Worm (Caenorhabditis elegans) whole organism, L4 larva: ENCODE measurements around the gene K09E9.1.

ENCODE experiments used
- F26F4.8 ChIP-seq: fragments of 200-800 bp; sonication (Bioruptor generic); conservative IDR thresholded peaks from 2 replicates; pipeline ENCODE4 v1.3.6; 2022; ENCODE audit warnings: missing genetic modification characterization, missing compliant biosample characterization
- T26A8.4 ChIP-seq: fragments of 200-800 bp; sonication (Bioruptor generic); IDR thresholded peaks from 2 replicates; pipeline ENCODE4 v1.3.6; 2022; ENCODE audit warnings: missing genetic modification characterization, missing compliant biosample characterization
- Y105C5A.15 ChIP-seq: fragments of 200-800 bp; sonication (Bioruptor generic); IDR thresholded peaks from 2 replicates; pipeline ENCODE4 v1.3.6; 2022; ENCODE audit warnings: missing genetic modification characterization, missing compliant biosample characterization
- ZK337.2 ChIP-seq: fragments of 200-800 bp; sonication (Bioruptor generic); IDR thresholded peaks from 2 replicates; pipeline ENCODE4 v1.3.6; 2022; ENCODE audit warnings: missing genetic modification reagents, missing genetic modification characterization, missing compliant biosample characterization
- aha-1 ChIP-seq: fragments of 150-350 bp; peaks from one replicate; lab custom pipeline; 2014; ENCODE audit warnings: missing biosample characterization, missing genetic modification characterization
- ama-1 ChIP-seq: fragments of 150-350 bp; optimal IDR thresholded peaks from 2 replicates; lab custom pipeline; 2014; ENCODE audit warnings: inconsistent platforms, mixed read lengths
- arid-1 ChIP-seq: fragments of 200-800 bp; sonication (Bioruptor generic); conservative IDR thresholded peaks from 2 replicates; pipeline ENCODE4 v1.3.6; 2022; ENCODE audit warnings: missing genetic modification reagents, missing genetic modification characterization, missing compliant biosample characterization
- ceh-28 ChIP-seq: fragments of 150-350 bp; optimal IDR thresholded peaks from 2 replicates; lab custom pipeline; 2014; ENCODE audit warnings: missing biosample characterization, missing genetic modification reagents, missing genetic modification characterization
- ceh-62 ChIP-seq: sonication (generic microtip); optimal IDR thresholded peaks from 2 replicates; lab custom pipeline; 2017; ENCODE audit warnings: missing biosample characterization, missing genetic modification characterization
- ceh-82 ChIP-seq: sonication (generic microtip); optimal IDR thresholded peaks from 2 replicates; lab custom pipeline; 2017; ENCODE audit warnings: missing biosample characterization, missing genetic modification characterization
- daf-8 ChIP-seq: fragments of 200-800 bp; sonication (Bioruptor generic); IDR thresholded peaks from 2 replicates; pipeline ENCODE4 v1.3.6; 2022; ENCODE audit warnings: missing genetic modification characterization, missing compliant biosample characterization
- dpl-1 ChIP-seq: fragments of 150-350 bp; optimal IDR thresholded peaks from 2 replicates; lab custom pipeline; 2014; ENCODE audit warnings: missing biosample characterization, missing genetic modification reagents, missing genetic modification characterization
- dve-1 ChIP-seq: sonication (generic microtip); optimal IDR thresholded peaks from 2 replicates; lab custom pipeline; 2017; ENCODE audit warnings: antibody characterized with exemption, mild to moderate bottlenecking, missing genetic modification characterization, missing compliant biosample characterization; ENCODE audit not compliant: insufficient read depth
- egl-27 ChIP-seq: sonication (generic microtip); optimal IDR thresholded peaks from 3 replicates; lab custom pipeline; 2017; ENCODE audit warnings: missing biosample characterization, missing genetic modification reagents, missing genetic modification characterization
- egl-43 ChIP-seq: fragments of 200-800 bp; sonication (Bioruptor generic); IDR thresholded peaks from 2 replicates; pipeline ENCODE4 v1.3.6; 2022; ENCODE audit warnings: missing genetic modification reagents, missing genetic modification characterization, missing compliant biosample characterization
- fkh-10 ChIP-seq: fragments of 150-350 bp; optimal IDR thresholded peaks from 2 replicates; lab custom pipeline; 2014; ENCODE audit warnings: missing biosample characterization, missing genetic modification reagents, missing genetic modification characterization
- fos-1 ChIP-seq: fragments of 150-350 bp; optimal IDR thresholded peaks from 2 replicates; lab custom pipeline; 2014; ENCODE audit warnings: missing biosample characterization, missing genetic modification characterization
- gei-8 ChIP-seq: fragments of 200-800 bp; sonication (Bioruptor generic); optimal IDR thresholded peaks from 2 replicates; lab custom pipeline; 2018; ENCODE audit warnings: mild to moderate bottlenecking, missing genetic modification characterization, missing compliant biosample characterization
- hlh-30 ChIP-seq: sonication (generic microtip); optimal IDR thresholded peaks from 2 replicates; lab custom pipeline; 2017; ENCODE audit warnings: antibody characterized with exemption, mild to moderate bottlenecking, missing genetic modification characterization, missing compliant biosample characterization; ENCODE audit not compliant: insufficient read depth
- lin-1 ChIP-seq: fragments of 200-800 bp; sonication (Bioruptor generic); IDR thresholded peaks from 2 replicates; pipeline ENCODE4 v1.3.6; 2022; ENCODE audit warnings: missing genetic modification reagents, missing genetic modification characterization, missing compliant biosample characterization
- lin-38 ChIP-seq: fragments of 200-800 bp; sonication (Bioruptor generic); IDR thresholded peaks from 2 replicates; pipeline ENCODE4 v1.3.6; 2022; ENCODE audit warnings: missing genetic modification reagents, missing genetic modification characterization, missing compliant biosample characterization
- mdt-29 ChIP-seq: fragments of 200-800 bp; sonication (Bioruptor generic); IDR thresholded peaks from 2 replicates; pipeline ENCODE4 v1.3.6; 2022; ENCODE audit warnings: missing genetic modification reagents, missing genetic modification characterization, missing compliant biosample characterization
- mep-1 ChIP-seq: fragments of 150-350 bp; sonication (generic microtip); optimal IDR thresholded peaks from 3 replicates; lab custom pipeline; 2014; ENCODE audit warnings: missing biosample characterization, missing genetic modification characterization
- mxl-2 ChIP-seq: fragments of 200-800 bp; sonication (Bioruptor generic); conservative IDR thresholded peaks from 2 replicates; pipeline ENCODE4 v1.3.6; 2022; ENCODE audit warnings: missing genetic modification reagents, missing genetic modification characterization, missing compliant biosample characterization
- nhr-10 ChIP-seq: fragments of 150-350 bp; optimal IDR thresholded peaks from 2 replicates; lab custom pipeline; 2014; ENCODE audit warnings: missing biosample characterization, missing genetic modification characterization
- nhr-102 ChIP-seq: sonication (generic microtip); optimal IDR thresholded peaks from 2 replicates; lab custom pipeline; 2016; ENCODE audit warnings: mild to moderate bottlenecking, missing genetic modification characterization, moderate library complexity, missing compliant biosample characterization
- nhr-237 ChIP-seq: sonication (generic microtip); optimal IDR thresholded peaks from 2 replicates; lab custom pipeline; 2017; ENCODE audit warnings: missing biosample characterization, missing genetic modification characterization
- nhr-6 ChIP-seq: fragments of 150-350 bp; optimal IDR thresholded peaks from 2 replicates; lab custom pipeline; 2014; ENCODE audit warnings: missing biosample characterization, missing genetic modification characterization
- nhr-77 ChIP-seq: fragments of 150-350 bp; optimal IDR thresholded peaks from 2 replicates; lab custom pipeline; 2014; ENCODE audit warnings: missing biosample characterization, missing genetic modification characterization
- sdz-12 ChIP-seq: fragments of 200-800 bp; sonication (Bioruptor generic); optimal IDR thresholded peaks from 2 replicates; lab custom pipeline; 2018; ENCODE audit warnings: mild to moderate bottlenecking, missing genetic modification characterization, missing compliant biosample characterization
- snpc-4 ChIP-seq: fragments of 150-350 bp; optimal IDR thresholded peaks from 2 replicates; lab custom pipeline; 2014; ENCODE audit warnings: missing biosample characterization, missing genetic modification characterization
- spr-3 ChIP-seq: fragments of 200-800 bp; sonication (Bioruptor generic); optimal IDR thresholded peaks from 2 replicates; lab custom pipeline; 2018; ENCODE audit warnings: mild to moderate bottlenecking, missing genetic modification characterization, missing compliant biosample characterization
- unc-130 ChIP-seq: sonication (generic microtip); optimal IDR thresholded peaks from 2 replicates; lab custom pipeline; 2016; ENCODE audit warnings: missing genetic modification reagents, missing genetic modification characterization, missing compliant biosample characterization
- unc-62 ChIP-seq, 3 experiments: fragments of 150-350 bp in 1 of 3; sonication (generic microtip); optimal IDR thresholded peaks in 2 of 3; peaks in 1 of 3; 1 replicate in 1 of 3; 2 replicates in 2 of 3; lab custom pipeline; 2014 to 2017; ENCODE audit warnings: missing biosample characterization in 3 of 3, missing genetic modification characterization in 3 of 3, missing genetic modification reagents in 3 of 3, missing genotype in 1 of 3
- zip-11 ChIP-seq: fragments of 200-800 bp; sonication (Bioruptor generic); IDR thresholded peaks from 2 replicates; pipeline ENCODE4 v1.3.6; 2022; ENCODE audit warnings: missing genetic modification characterization, missing compliant biosample characterization

Gene K09E9.1

DNA sequence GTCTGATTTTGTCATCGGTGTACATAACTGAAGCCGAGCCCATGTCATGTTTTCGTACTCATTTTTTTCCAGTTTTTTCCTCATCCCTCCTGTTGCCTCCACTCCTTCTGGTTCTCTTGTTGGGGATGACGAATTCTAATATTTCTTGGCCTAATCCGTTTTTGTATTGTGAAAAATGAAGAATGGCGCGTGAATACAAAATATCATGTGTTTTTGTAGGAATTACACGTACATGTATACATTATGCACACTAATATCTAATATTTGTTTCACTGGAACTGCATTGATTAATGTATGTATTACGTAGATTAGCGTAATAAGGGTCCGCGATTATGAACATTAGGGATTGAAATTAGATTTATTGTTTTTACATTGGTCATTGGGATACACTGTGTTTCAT is 35.3 kb downstream of the K09E9.1 start:
- TF ChIP-seq gei-8 (GFP tag; lab: Kevin White, UChicago) (no peak), snpc-4 (no peak), F26F4.8 (GFP tag; lab: Robert Waterston, UW) (no peak), nhr-77 (no peak), ama-1 (lab: Kevin White, UChicago) (no peak), hlh-30 (tag; lab: Kevin White, UChicago) (no peak), fos-1 (tag; lab: Kevin White, UChicago) (no peak), mxl-2 (GFP tag; lab: Robert Waterston, UW) (no peak), nhr-6 (no peak), zip-11 (GFP tag; lab: Robert Waterston, UW) (no peak), T26A8.4 (GFP tag; lab: Robert Waterston, UW) (no peak), unc-130 (GFP tag; lab: Kevin White, UChicago) (no peak), aha-1 (tag; lab: Kevin White, UChicago) (no peak)

DNA sequence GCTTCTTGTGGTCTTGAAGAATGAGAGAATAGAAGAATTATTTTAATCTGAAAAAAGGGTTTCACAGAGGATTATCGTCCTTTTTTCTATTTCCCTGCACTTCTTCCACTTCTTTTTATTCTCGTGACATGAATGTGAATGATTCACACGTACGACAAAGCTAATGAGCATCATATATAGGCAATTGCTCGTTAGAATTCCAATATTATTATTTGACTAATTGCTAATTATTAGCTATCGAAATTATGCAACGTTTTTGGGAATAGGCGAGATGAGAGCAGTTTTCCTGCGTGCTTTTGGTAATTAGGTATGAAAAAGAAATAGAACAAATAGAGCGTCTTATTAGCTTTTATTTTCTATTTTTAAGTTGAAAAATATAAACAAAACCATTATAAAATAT is 37.5 kb downstream of the K09E9.1 start:
- no peak for TF ChIP-seq dpl-1 (GFP tag; lab: Kevin White, UChicago)
- TF ChIP-seq egl-27 (tag; lab: Kevin White, UChicago) = no peak
- TF ChIP-seq ZK337.2 (GFP tag; lab: Robert Waterston, UW) = no peak
- peak in 1 of 2 experiments; percentile 29 for TF ChIP-seq unc-62 (GFP tag; optimal IDR thresholded peaks at IDR 0.05 in 1 of 2; lab: Kevin White, UChicago)
- no peak for TF ChIP-seq unc-62 (tag; optimal IDR thresholded peaks at IDR 0.05; lab: Kevin White, UChicago)
- no peak for TF ChIP-seq ceh-82 (tag; lab: Kevin White, UChicago)

DNA sequence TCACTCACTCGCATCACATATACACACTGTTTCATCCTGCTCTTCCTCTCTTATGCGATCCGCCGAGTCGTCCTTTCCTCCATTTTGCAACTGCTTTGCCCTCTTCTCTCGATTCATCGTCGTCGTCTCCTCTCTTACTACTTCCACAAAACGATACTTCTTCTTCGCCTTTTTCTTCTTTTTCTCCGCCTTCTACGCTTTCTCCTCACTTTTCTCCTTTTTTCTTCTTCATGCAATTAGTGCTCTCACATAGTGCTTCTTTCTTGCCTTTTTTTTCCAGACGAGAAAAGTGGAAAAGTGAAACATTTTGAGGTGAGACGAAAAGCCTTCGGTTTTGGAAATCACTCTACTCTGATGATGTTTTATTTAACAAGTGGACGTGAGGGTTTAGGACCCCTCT is 39.3 kb downstream of the K09E9.1 start:
- TF ChIP-seq fkh-10 (GFP tag; lab: Kevin White, UChicago) = peak; percentile 58
- no peak for TF ChIP-seq lin-1 (GFP tag; lab: Robert Waterston, UW)
- TF ChIP-seq unc-62 (GFP tag; optimal IDR thresholded peaks at IDR 0.05 in 1 of 2; lab: Kevin White, UChicago) = peak in 1 of 2 experiments; percentile 44
- no peak for TF ChIP-seq unc-62 (tag; optimal IDR thresholded peaks at IDR 0.05; lab: Kevin White, UChicago)
- no peak for TF ChIP-seq nhr-10 (tag; lab: Kevin White, UChicago)
- no peak for TF ChIP-seq nhr-237 (tag; lab: Kevin White, UChicago)
- TF ChIP-seq mep-1 (tag; lab: Kevin White, UChicago) = peak; percentile 16

DNA sequence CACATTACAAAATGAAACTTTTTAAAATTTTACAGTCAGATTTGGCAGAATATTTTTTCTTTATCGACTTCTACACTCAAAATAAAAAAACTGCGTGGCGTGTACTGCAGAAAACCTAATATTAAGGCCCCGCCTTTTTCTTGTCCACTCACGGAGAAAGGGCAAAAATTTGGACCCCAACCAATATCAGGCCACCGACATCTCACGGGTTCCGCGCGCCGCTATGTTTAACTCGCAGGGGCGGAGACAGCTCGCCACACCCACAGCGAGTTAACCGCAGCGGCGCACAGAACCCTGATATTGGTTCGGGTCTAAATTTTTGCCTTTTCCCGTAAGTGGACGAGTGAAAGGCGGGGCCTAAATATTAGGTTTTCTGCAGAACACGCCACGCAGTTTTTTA is 43.4 kb downstream of the K09E9.1 start:
- TF ChIP-seq Y105C5A.15 (GFP tag; lab: Robert Waterston, UW) = no peak
- no peak for TF ChIP-seq dve-1 (tag; lab: Kevin White, UChicago)
- no peak for TF ChIP-seq nhr-102
- no peak for TF ChIP-seq ceh-28 (tag; lab: Kevin White, UChicago)
- TF ChIP-seq egl-43 (GFP tag; lab: Robert Waterston, UW) = no peak
- no peak for TF ChIP-seq spr-3 (GFP tag; lab: Kevin White, UChicago)
- no peak for TF ChIP-seq aha-1 (tag; lab: Kevin White, UChicago)
- TF ChIP-seq mdt-29 = no peak
- TF ChIP-seq lin-38 (GFP tag; lab: Robert Waterston, UW) = no peak
- no peak for TF ChIP-seq ceh-62 (tag; lab: Kevin White, UChicago)
- TF ChIP-seq sdz-12 (GFP tag; lab: Kevin White, UChicago) = no peak
- no peak for TF ChIP-seq lin-1 (GFP tag; lab: Robert Waterston, UW)
- TF ChIP-seq arid-1 (GFP tag; lab: Robert Waterston, UW) = no peak
- TF ChIP-seq zip-11 (GFP tag; lab: Robert Waterston, UW) = no peak
- TF ChIP-seq unc-62 (GFP tag; optimal IDR thresholded peaks at IDR 0.05 in 1 of 2; lab: Kevin White, UChicago) = no peak
- TF ChIP-seq unc-62 (tag; optimal IDR thresholded peaks at IDR 0.05; lab: Kevin White, UChicago) = no peak
- no peak for TF ChIP-seq daf-8 (GFP tag; lab: Robert Waterston, UW)
